Worm (Caenorhabditis elegans): ENCODE measurements around the gene dhcr-24.

DNA sequence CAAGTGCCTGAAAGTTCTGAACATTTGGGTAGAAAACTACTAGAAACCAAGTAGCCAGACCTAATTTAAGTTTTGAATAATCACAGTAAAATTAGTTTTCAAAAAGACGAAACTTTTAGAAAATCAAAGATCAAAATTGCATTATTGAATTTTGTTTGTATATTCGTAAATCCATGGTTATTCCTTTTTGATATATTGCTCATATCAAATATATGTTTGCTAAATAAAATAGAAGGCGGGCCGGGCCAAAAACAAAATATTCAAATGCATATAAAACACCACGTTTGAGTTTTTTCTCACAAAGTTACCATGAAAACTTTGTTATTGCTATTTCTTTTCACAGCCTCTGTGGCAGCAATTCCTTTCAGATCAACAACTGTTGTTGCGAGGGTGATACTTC is 13.5 kb upstream of the dhcr-24 start, which contains the start of gene ttr-42:
- TF ChIP-seq ceh-36 (tag; optimal IDR thresholded peaks at IDR 0.05) (no peak), ama-1 (optimal IDR thresholded peaks at IDR 0.05) (no peak), tbx-11 (GFP tag; IDR thresholded peaks at IDR 0.05) (no peak), flt-1 (GFP tag; IDR thresholded peaks at IDR 0.05) (no peak), scrt-1 (GFP tag; IDR thresholded peaks at IDR 0.05) (no peak), hmbx-1 (tag; optimal IDR thresholded peaks at IDR 0.05) (no peak), ets-7 (tag; optimal IDR thresholded peaks at IDR 0.05) (no peak), B0310.2 (tag; optimal IDR thresholded peaks at IDR 0.05) (no peak), hnd-1 (tag; optimal IDR thresholded peaks at IDR 0.05) (no peak), hmg-4 (GFP tag; optimal IDR thresholded peaks at IDR 0.05) (no peak), tra-4 (tag; optimal IDR thresholded peaks at IDR 0.05) (no peak), sea-1 (GFP tag; conservative IDR thresholded peaks at IDR 0.05) (no peak)
